Fruit fly (Drosophila melanogaster) whole organism, embryonic: ENCODE results near the gene crol.

Source experiments
- CG17359 ChIP-seq: fragments of 200-800 bp; sonication (Bioruptor generic); optimal IDR thresholded peaks from 3 replicates; lab custom pipeline; 2018; ENCODE audit warnings: missing biosample characterization, mild to moderate bottlenecking, missing genetic modification characterization, moderate library complexity
- Gsc ChIP-seq: fragments of 200-800 bp; sonication (Bioruptor generic); IDR thresholded peaks from 2 replicates; pipeline ENCODE4 v1.3.6; 2022; ENCODE audit warnings: missing biosample characterization, missing genetic modification characterization
- gro ChIP-seq: fragments of 200-800 bp; sonication (Bioruptor generic); optimal IDR thresholded peaks from 2 replicates; lab custom pipeline; 2016; ENCODE audit warnings: missing biosample characterization, missing genetic modification characterization
- z ChIP-seq: fragments of 200-800 bp; sonication (Bioruptor generic); IDR thresholded peaks from 3 replicates; pipeline ENCODE4 v1.3.6; 2022; ENCODE audit warnings: missing biosample characterization, missing genetic modification characterization

DNA sequence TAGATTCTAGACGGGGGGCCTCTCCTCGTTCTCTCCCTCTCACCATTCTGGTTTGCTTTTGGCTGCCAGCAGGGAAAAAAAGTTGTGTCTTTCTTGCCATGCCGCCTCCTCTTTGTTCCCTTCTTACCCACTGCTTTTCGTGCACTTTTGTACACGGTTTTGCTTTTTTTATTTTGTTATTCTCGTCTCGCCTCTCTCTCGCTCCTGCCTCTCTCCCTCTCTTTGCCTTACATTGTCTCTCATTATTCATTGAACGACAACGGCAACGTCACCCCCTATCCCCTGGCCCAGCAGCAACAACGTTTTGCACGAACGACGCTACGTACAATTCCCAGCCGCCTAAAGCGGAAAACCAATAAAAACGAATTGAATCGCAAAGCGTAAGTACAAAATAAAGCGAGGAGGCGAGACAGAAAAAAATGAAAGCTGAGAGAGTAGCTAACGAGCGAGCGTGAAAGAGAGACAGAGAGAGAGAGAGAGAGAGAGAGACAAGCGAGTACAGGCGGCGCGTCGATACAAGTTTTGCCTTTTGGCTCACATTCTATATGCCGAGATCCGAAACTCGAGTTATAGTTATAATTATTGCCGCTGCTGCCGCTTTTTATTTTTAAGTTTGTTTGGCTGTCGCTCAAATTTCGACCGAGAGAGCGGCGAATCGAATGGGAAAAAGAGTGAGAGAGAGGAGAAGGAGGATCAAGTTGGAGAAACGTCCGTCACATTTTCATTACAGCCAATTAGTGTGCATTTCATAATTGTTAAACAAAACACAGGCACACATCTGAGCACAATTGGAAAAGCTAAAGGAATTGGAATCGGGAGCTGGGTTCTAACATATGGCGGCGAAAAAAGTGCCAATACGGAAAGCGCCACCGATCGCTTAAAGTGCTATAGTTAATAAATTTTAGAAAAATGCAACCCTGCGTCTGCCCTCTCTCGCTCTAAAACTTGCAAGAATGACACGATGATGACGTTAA, 2.2 kb downstream of the crol start:
- no peak for TF ChIP-seq Gsc (GFP tag; lab: Robert Waterston, UW)
- TF ChIP-seq gro (GFP tag; lab: Kevin White, UChicago): peak; percentile 73
- no peak for TF ChIP-seq CG17359 (tag; lab: Kevin White, UChicago)
- peak; percentile 60; the same call in 2 of the 3 replicates for TF ChIP-seq z (GFP tag; lab: Robert Waterston, UW)
